Fruit fly (Drosophila melanogaster) whole organism, embryonic: ENCODE measurements around the gene CG17377.

ENCODE experiments used
- Abd-B ChIP-seq: fragments of 200-800 bp; sonication (Bioruptor generic); optimal IDR thresholded peaks from 2 replicates; lab custom pipeline; 2018; ENCODE audit warnings: missing biosample characterization, mild to moderate bottlenecking, missing genetic modification characterization, moderate library complexity
- BEAF-32 ChIP-seq: fragments of 200-800 bp; sonication (Bioruptor generic); optimal IDR thresholded peaks from 3 replicates; lab custom pipeline; 2017; ENCODE audit warnings: missing biosample characterization, missing genetic modification characterization, mild to moderate bottlenecking, moderate library complexity, missing genetic modification reagents
- C15 ChIP-seq: fragments of 200-800 bp; sonication (Bioruptor generic); IDR thresholded peaks from 3 replicates; pipeline ENCODE4 v1.3.6; 2022; ENCODE audit warnings: missing biosample characterization, missing genetic modification characterization
- CG11247 ChIP-seq: fragments of 200-800 bp; sonication (Bioruptor generic); IDR thresholded peaks from 2 replicates; pipeline ENCODE4 v1.3.6; 2022; ENCODE audit warnings: missing biosample characterization, missing genetic modification characterization
- CG12104 ChIP-seq: fragments of 200-800 bp; sonication (Bioruptor generic); optimal IDR thresholded peaks from 3 replicates; lab custom pipeline; 2016; ENCODE audit warnings: missing biosample characterization, missing genetic modification characterization
- CG12299 ChIP-seq: fragments of 200-800 bp; sonication (Bioruptor generic); optimal IDR thresholded peaks from 2 replicates; lab custom pipeline; 2018; ENCODE audit warnings: missing biosample characterization, mild to moderate bottlenecking, missing genetic modification characterization
- CG12659 ChIP-seq: fragments of 200-800 bp; sonication (Bioruptor generic); optimal IDR thresholded peaks from 3 replicates; lab custom pipeline; 2017; ENCODE audit warnings: mild to moderate bottlenecking, missing biosample characterization, missing genetic modification reagents, missing genetic modification characterization
- CG13775 ChIP-seq: fragments of 200-800 bp; sonication (Bioruptor generic); optimal IDR thresholded peaks from 3 replicates; lab custom pipeline; 2017; ENCODE audit warnings: missing biosample characterization, mild to moderate bottlenecking, missing genetic modification characterization
- CG14441 ChIP-seq: fragments of 200-800 bp; sonication (Bioruptor generic); IDR thresholded peaks from 2 replicates; pipeline ENCODE4 v1.3.6; 2022; ENCODE audit warnings: missing biosample characterization, missing genetic modification characterization
- CG15601 ChIP-seq: fragments of 200-800 bp; sonication (Bioruptor generic); optimal IDR thresholded peaks from 3 replicates; lab custom pipeline; 2019; ENCODE audit warnings: missing biosample characterization, mild to moderate bottlenecking, missing genetic modification characterization, moderate library complexity
- CG1602 ChIP-seq: fragments of 200-800 bp; sonication (Bioruptor generic); optimal IDR thresholded peaks from 3 replicates; lab custom pipeline; 2016; ENCODE audit warnings: missing biosample characterization, missing genetic modification characterization
- CG17359 ChIP-seq: fragments of 200-800 bp; sonication (Bioruptor generic); optimal IDR thresholded peaks from 3 replicates; lab custom pipeline; 2018; ENCODE audit warnings: missing biosample characterization, mild to moderate bottlenecking, missing genetic modification characterization, moderate library complexity
- CG17361 ChIP-seq: fragments of 200-800 bp; sonication (Bioruptor generic); IDR thresholded peaks from 3 replicates; pipeline ENCODE4 v1.3.6; 2022; ENCODE audit warnings: missing biosample characterization, missing genetic modification characterization
- CG17829 ChIP-seq: fragments of 200-800 bp; optimal IDR thresholded peaks from 2 replicates; lab custom pipeline; 2019; ENCODE audit warnings: missing biosample characterization, mild to moderate bottlenecking, missing genetic modification characterization, moderate library complexity
- CG18764 ChIP-seq: fragments of 200-800 bp; sonication (Bioruptor generic); optimal IDR thresholded peaks from 3 replicates; lab custom pipeline; 2016; ENCODE audit warnings: missing biosample characterization, missing genetic modification characterization
- CG2875 ChIP-seq: fragments of 200-800 bp; sonication (Bioruptor generic); optimal IDR thresholded peaks from 2 replicates; lab custom pipeline; 2017; ENCODE audit warnings: missing biosample characterization, mild to moderate bottlenecking, missing genetic modification characterization, missing genetic modification reagents
- CG34224 ChIP-seq: fragments of 200-800 bp; sonication (Bioruptor generic); IDR thresholded peaks from 3 replicates; pipeline ENCODE4 v1.3.6; 2022; ENCODE audit warnings: missing biosample characterization, missing genetic modification characterization; ENCODE audit not compliant: partially characterized antibody
- CG3847 ChIP-seq: fragments of 200-800 bp; sonication (Bioruptor generic); IDR thresholded peaks from 2 replicates; pipeline ENCODE4 v1.3.6; 2022; ENCODE audit warnings: missing biosample characterization, missing genetic modification characterization
- CG4360 ChIP-seq: fragments of 200-800 bp; sonication (Bioruptor generic); IDR thresholded peaks from 2 replicates; pipeline ENCODE4 v1.3.6; 2022; ENCODE audit warnings: missing biosample characterization, missing genetic modification characterization
- CG4707 ChIP-seq: fragments of 200-800 bp; sonication (Bioruptor generic); optimal IDR thresholded peaks from 2 replicates; lab custom pipeline; 2018; ENCODE audit warnings: missing biosample characterization, mild to moderate bottlenecking, missing genetic modification characterization, moderate library complexity
- CG5245 ChIP-seq: fragments of 200-800 bp; sonication (Bioruptor generic); optimal IDR thresholded peaks from 3 replicates; lab custom pipeline; 2016; ENCODE audit warnings: missing biosample characterization, missing genetic modification characterization
- CG7839 ChIP-seq: fragments of 200-800 bp; sonication (Bioruptor generic); optimal IDR thresholded peaks from 3 replicates; lab custom pipeline; 2018; ENCODE audit warnings: missing biosample characterization, mild to moderate bottlenecking, missing genetic modification characterization, moderate library complexity
- CG9609 ChIP-seq: fragments of 200-800 bp; sonication (Bioruptor generic); optimal IDR thresholded peaks from 3 replicates; lab custom pipeline; 2016; ENCODE audit warnings: missing biosample characterization, missing genetic modification characterization
- Dp ChIP-seq: fragments of 200-800 bp; sonication (Bioruptor generic); optimal IDR thresholded peaks from 2 replicates; lab custom pipeline; 2018; ENCODE audit warnings: missing biosample characterization, mild to moderate bottlenecking, missing genetic modification characterization, moderate library complexity
- Hmr ChIP-seq: fragments of 200-800 bp; sonication (Bioruptor generic); optimal IDR thresholded peaks from 3 replicates; lab custom pipeline; 2017; ENCODE audit warnings: mild to moderate bottlenecking, missing biosample characterization, missing genetic modification reagents, missing genetic modification characterization
- Hsf ChIP-seq: fragments of 200-800 bp; sonication (Bioruptor generic); optimal IDR thresholded peaks from 3 replicates; lab custom pipeline; 2016; ENCODE audit warnings: missing biosample characterization, missing genetic modification characterization
- Mrtf ChIP-seq: fragments of 200-800 bp; sonication (Bioruptor generic); IDR thresholded peaks from 3 replicates; pipeline ENCODE4 v1.3.6; 2022; ENCODE audit warnings: missing biosample characterization, missing genetic modification characterization
- NfI ChIP-seq: fragments of 200-800 bp; sonication (Bioruptor generic); optimal IDR thresholded peaks from 3 replicates; lab custom pipeline; 2018; ENCODE audit warnings: missing biosample characterization, mild to moderate bottlenecking, missing genetic modification characterization, moderate library complexity
- Pdp1 ChIP-seq, 2 experiments: fragments of 200-800 bp; sonication (Bioruptor generic); optimal IDR thresholded peaks; 3 replicates each; lab custom pipeline; 2016; ENCODE audit warnings: missing biosample characterization in 2 of 2, missing genetic modification characterization in 2 of 2, mild to moderate bottlenecking in 1 of 2, moderate library complexity in 1 of 2
- Rfx ChIP-seq: fragments of 200-800 bp; sonication (Bioruptor generic); IDR thresholded peaks from 2 replicates; pipeline ENCODE4 v1.3.6; 2022; ENCODE audit warnings: missing biosample characterization, missing genetic modification characterization
- Ssrp ChIP-seq: fragments of 200-800 bp; sonication (Bioruptor generic); optimal IDR thresholded peaks from 2 replicates; lab custom pipeline; 2018; ENCODE audit warnings: missing biosample characterization, mild to moderate bottlenecking, missing genetic modification characterization, moderate library complexity
- YL-1 ChIP-seq: fragments of 200-800 bp; sonication (Bioruptor generic); optimal IDR thresholded peaks from 3 replicates; lab custom pipeline; 2017; ENCODE audit warnings: missing biosample characterization, mild to moderate bottlenecking, missing genetic modification characterization
- az2 ChIP-seq: fragments of 200-800 bp; sonication (Bioruptor generic); optimal IDR thresholded peaks from 3 replicates; lab custom pipeline; 2016; ENCODE audit warnings: missing biosample characterization, missing genetic modification characterization
- chn ChIP-seq: fragments of 200-800 bp; sonication (Bioruptor generic); optimal IDR thresholded peaks from 2 replicates; lab custom pipeline; 2016; ENCODE audit warnings: missing biosample characterization, missing genetic modification characterization
- fd96Cb ChIP-seq: fragments of 200-800 bp; sonication (Bioruptor generic); optimal IDR thresholded peaks from 2 replicates; lab custom pipeline; 2018; ENCODE audit warnings: missing biosample characterization, mild to moderate bottlenecking, missing genetic modification characterization, moderate library complexity
- gcm ChIP-seq: fragments of 200-800 bp; sonication (Bioruptor generic); optimal IDR thresholded peaks from 2 replicates; lab custom pipeline; 2019; ENCODE audit warnings: missing biosample characterization, mild to moderate bottlenecking, missing genetic modification characterization, moderate library complexity
- gem ChIP-seq: fragments of 200-800 bp; sonication (Bioruptor generic); optimal IDR thresholded peaks from 2 replicates; lab custom pipeline; 2019; ENCODE audit warnings: missing biosample characterization, mild to moderate bottlenecking, missing genetic modification characterization, moderate library complexity
- insv ChIP-seq, 2 experiments: fragments of 200-800 bp; sonication (Bioruptor generic); optimal IDR thresholded peaks; 3 replicates each; lab custom pipeline; 2016 to 2018; ENCODE audit warnings: missing biosample characterization in 2 of 2, missing genetic modification characterization in 2 of 2
- lilli ChIP-seq: fragments of 200-800 bp; sonication (Bioruptor generic); optimal IDR thresholded peaks from 3 replicates; lab custom pipeline; 2016; ENCODE audit warnings: missing biosample characterization, missing genetic modification characterization
- pan ChIP-seq, 4 experiments: fragments of >200 bp in 3 of 4; fragments of 200-800 bp in 1 of 4; sonication (Bioruptor generic) in 1 of 4; optimal IDR thresholded peaks in 3 of 4; IDR thresholded peaks in 1 of 4; 2 replicates each; pipeline versions ENCODE4 v1.3.6 to Lab custom; 2017 to 2022; ENCODE audit warnings: missing biosample characterization in 2 of 4, missing genetic modification characterization in 2 of 4, mixed read lengths in 1 of 4
- pfk ChIP-seq: fragments of 200-800 bp; sonication (Bioruptor generic); optimal IDR thresholded peaks from 2 replicates; lab custom pipeline; 2018; ENCODE audit warnings: missing biosample characterization, mild to moderate bottlenecking, missing genetic modification characterization, moderate library complexity
- phol ChIP-seq: fragments of 200-800 bp; sonication (Bioruptor generic); optimal IDR thresholded peaks from 3 replicates; lab custom pipeline; 2018; ENCODE audit warnings: missing biosample characterization, mild to moderate bottlenecking, missing genetic modification characterization, moderate library complexity
- sens ChIP-seq: fragments of 200-800 bp; sonication (Bioruptor generic); peaks from one replicate; lab custom pipeline; 2016; ENCODE audit warnings: missing biosample characterization, missing genetic modification characterization
- sob ChIP-seq: fragments of 200-800 bp; sonication (Bioruptor generic); IDR thresholded peaks from 2 replicates; pipeline ENCODE4 v1.3.6; 2022; ENCODE audit warnings: missing biosample characterization, missing genetic modification characterization
- stwl ChIP-seq: fragments of 200-800 bp; sonication (Bioruptor generic); optimal IDR thresholded peaks from 3 replicates; lab custom pipeline; 2018; ENCODE audit warnings: missing biosample characterization, mild to moderate bottlenecking, missing genetic modification characterization, moderate library complexity
- twi ChIP-seq: fragments of 200-800 bp; optimal IDR thresholded peaks from 2 replicates; lab custom pipeline; 2019; ENCODE audit warnings: missing biosample characterization, mild to moderate bottlenecking, missing genetic modification characterization, moderate library complexity

Gene CG17377

dm6 chr2L:6798762-6799246 is 3.8 kb downstream of the CG17377 start, which contains the start of the genes nrv2 and CG43610:
TSS of gene nrv2 (minus strand) at chr2L:6798862.
TSS of gene CG43610 (plus strand) at chr2L:6799196.
- TF ChIP-seq CG14441 (GFP tag; lab: Robert Waterston, UW) (no peak), CG34224 (GFP tag; lab: Robert Waterston, UW) (no peak)

dm6 chr2L:6797408-6797807 is 5.2 kb downstream of the CG17377 start:
- peak; percentile 50 for TF ChIP-seq CG4360
- TF ChIP-seq insv (GFP tag; optimal IDR thresholded peaks at IDR 0.05; lab: Kevin White, UChicago) = peak in 1 of 2 experiments; percentile 51
- TF ChIP-seq sens (GFP tag; lab: Kevin White, UChicago) = peak; percentile 32
- TF ChIP-seq Dp (GFP tag; lab: Kevin White, UChicago) = peak; percentile 97
- no peak for TF ChIP-seq CG12104 (GFP tag; lab: Kevin White, UChicago)
- TF ChIP-seq Hmr = peak; percentile 66
- TF ChIP-seq CG5245 (GFP tag; lab: Kevin White, UChicago) = peak; percentile 57
- TF ChIP-seq Pdp1 (GFP tag; optimal IDR thresholded peaks at IDR 0.05; lab: Kevin White, UChicago) = peak in 1 of 2 experiments; percentile 42
- peak; percentile 23 for TF ChIP-seq chn (GFP tag; lab: Kevin White, UChicago)
- peak; percentile 16 for TF ChIP-seq CG12299 (tag; lab: Kevin White, UChicago)
- TF ChIP-seq pfk = no peak
- TF ChIP-seq C15 (GFP tag; lab: Robert Waterston, UW) = 0 out of 3 replicates have a peak, but pooled peaks have one; percentile 38
- TF ChIP-seq phol (tag; lab: Kevin White, UChicago) = peak; percentile 59
- TF ChIP-seq Abd-B (GFP tag; lab: Kevin White, UChicago) = peak; percentile 23
- no peak for TF ChIP-seq twi
- TF ChIP-seq NfI = peak; percentile 40
- peak; percentile 1 for TF ChIP-seq fd96Cb (tag; lab: Kevin White, UChicago)
- peak; percentile 36 for TF ChIP-seq gem
- TF ChIP-seq CG15601 (tag; lab: Kevin White, UChicago) = peak; percentile 65
- peak; percentile 34 for TF ChIP-seq CG12659 (GFP tag; lab: Kevin White, UChicago)
- TF ChIP-seq YL-1 (GFP tag; lab: Kevin White, UChicago) = no peak
- TF ChIP-seq CG17829 (tag; lab: Kevin White, UChicago) = peak; percentile 72
- TF ChIP-seq BEAF-32 (GFP tag; lab: Kevin White, UChicago) = peak; percentile 57
- peak; percentile 30 for TF ChIP-seq CG9609
- TF ChIP-seq CG3847 (GFP tag; lab: Robert Waterston, UW) = peak; percentile 55
- TF ChIP-seq gcm (GFP tag; lab: Kevin White, UChicago) = no peak
- peak; percentile 37; the same call in 1 of the 3 replicates for TF ChIP-seq CG17361
- peak; percentile 47 for TF ChIP-seq CG11247 (GFP tag; lab: Robert Waterston, UW)
- peak; percentile 47 for TF ChIP-seq Hsf (GFP tag; lab: Kevin White, UChicago)
- no peak for TF ChIP-seq pan (optimal IDR thresholded peaks at IDR 0.05; lab: Kevin White, UChicago)
- peak in 1 of 2 experiments; percentile 30 for TF ChIP-seq pan (GFP tag; optimal IDR thresholded peaks at IDR 0.05 in 1 of 2, IDR thresholded peaks at IDR 0.05 in 1 of 2)
- peak; percentile 52; the same call in 1 of the 2 replicates for TF ChIP-seq sob
- TF ChIP-seq CG1602 (GFP tag; lab: Kevin White, UChicago) = peak; percentile 17
- TF ChIP-seq CG18764 = peak; percentile 19
- TF ChIP-seq CG13775 (GFP tag; lab: Kevin White, UChicago) = peak; percentile 26
- peak; percentile 76 for TF ChIP-seq stwl (tag; lab: Kevin White, UChicago)
- peak; percentile 43 for TF ChIP-seq az2 (GFP tag; lab: Kevin White, UChicago)
- TF ChIP-seq Rfx (GFP tag; lab: Robert Waterston, UW) = peak; percentile 69
- TF ChIP-seq CG7839 (tag; lab: Kevin White, UChicago) = peak; percentile 59
- peak; percentile 51 for TF ChIP-seq lilli
- TF ChIP-seq CG4707 (GFP tag; lab: Kevin White, UChicago) = no peak
- TF ChIP-seq Ssrp = peak; percentile 1
- peak; percentile 17; the same call in 1 of the 3 replicates for TF ChIP-seq Mrtf (GFP tag; lab: Robert Waterston, UW)
- TF ChIP-seq CG17359 (tag; lab: Kevin White, UChicago) = peak; percentile 97
- TF ChIP-seq CG2875 = no peak
